Worm (Caenorhabditis elegans) whole organism, late embryonic: ENCODE results near the gene hpr-17.

ENCODE experiments used
- Y22D7AL.16 ChIP-seq: sonication (generic microtip); optimal IDR thresholded peaks from 2 replicates; lab custom pipeline; 2016; ENCODE audit warnings: missing genetic modification characterization, missing compliant biosample characterization
- ahr-1 ChIP-seq: sonication (generic microtip); optimal IDR thresholded peaks from 2 replicates; lab custom pipeline; 2016; ENCODE audit warnings: missing genetic modification characterization, missing compliant biosample characterization
- ceh-19 ChIP-seq: fragments of 200-800 bp; sonication (Bioruptor generic); optimal IDR thresholded peaks from 2 replicates; lab custom pipeline; 2018; ENCODE audit warnings: mild to moderate bottlenecking, missing genetic modification characterization, missing compliant biosample characterization
- ceh-2 ChIP-seq: sonication (generic microtip); optimal IDR thresholded peaks from 2 replicates; lab custom pipeline; 2016; ENCODE audit warnings: missing genotype, missing genetic modification characterization, missing compliant biosample characterization
- ceh-22 ChIP-seq: sonication (generic microtip); optimal IDR thresholded peaks from 2 replicates; lab custom pipeline; 2017; ENCODE audit warnings: missing biosample characterization, missing genetic modification characterization
- ceh-31 ChIP-seq: sonication (generic microtip); optimal IDR thresholded peaks from 2 replicates; lab custom pipeline; 2016; ENCODE audit warnings: missing genetic modification characterization, missing compliant biosample characterization
- ceh-48 ChIP-seq: sonication (generic microtip); optimal IDR thresholded peaks from 2 replicates; lab custom pipeline; 2016; ENCODE audit warnings: missing genetic modification characterization, inconsistent platforms, missing compliant biosample characterization
- ceh-6 ChIP-seq: fragments of 200-800 bp; sonication (Bioruptor generic); optimal IDR thresholded peaks from 2 replicates; lab custom pipeline; 2018; ENCODE audit warnings: mild to moderate bottlenecking, missing genetic modification characterization, missing compliant biosample characterization
- che-1 ChIP-seq: sonication (generic microtip); optimal IDR thresholded peaks from 2 replicates; lab custom pipeline; 2016; ENCODE audit warnings: mild to moderate bottlenecking, missing genetic modification characterization, missing compliant biosample characterization
- dmd-4 ChIP-seq: sonication (generic microtip); optimal IDR thresholded peaks from 2 replicates; lab custom pipeline; 2016; ENCODE audit warnings: borderline replicate concordance, missing genetic modification characterization, missing compliant biosample characterization
- elt-2 ChIP-seq: sonication (generic microtip); optimal IDR thresholded peaks from 2 replicates; lab custom pipeline; 2016; ENCODE audit warnings: missing genetic modification reagents, missing genetic modification characterization, missing compliant biosample characterization
- eyg-1 ChIP-seq: sonication (generic microtip); optimal IDR thresholded peaks from 2 replicates; lab custom pipeline; 2016; ENCODE audit warnings: missing genotype, missing genetic modification characterization, missing compliant biosample characterization
- fax-1 ChIP-seq: sonication (generic microtip); optimal IDR thresholded peaks from 2 replicates; lab custom pipeline; 2016; ENCODE audit warnings: missing genotype, missing genetic modification characterization, missing compliant biosample characterization
- fkh-6 ChIP-seq: sonication (generic microtip); optimal IDR thresholded peaks from 2 replicates; lab custom pipeline; 2016; ENCODE audit warnings: missing genetic modification characterization, missing compliant biosample characterization
- gmeb-2 ChIP-seq: sonication (generic microtip); optimal IDR thresholded peaks from 2 replicates; lab custom pipeline; 2016; ENCODE audit warnings: missing genetic modification characterization, inconsistent platforms, missing compliant biosample characterization
- hlh-15 ChIP-seq: sonication (generic microtip); optimal IDR thresholded peaks from 2 replicates; lab custom pipeline; 2016; ENCODE audit warnings: missing genetic modification characterization, missing compliant biosample characterization
- hlh-6 ChIP-seq: sonication (generic microtip); optimal IDR thresholded peaks from 2 replicates; lab custom pipeline; 2016; ENCODE audit warnings: missing genotype, missing genetic modification characterization, missing compliant biosample characterization
- hlh-8 ChIP-seq: sonication (generic microtip); optimal IDR thresholded peaks from 2 replicates; lab custom pipeline; 2016; ENCODE audit warnings: missing genotype, missing genetic modification characterization, missing compliant biosample characterization
- npax-4 ChIP-seq: sonication (generic microtip); optimal IDR thresholded peaks from 2 replicates; lab custom pipeline; 2016; ENCODE audit warnings: missing genetic modification characterization, missing compliant biosample characterization
- odd-2 ChIP-seq: sonication (generic microtip); optimal IDR thresholded peaks from 2 replicates; lab custom pipeline; 2017; ENCODE audit warnings: antibody characterized with exemption, mild to moderate bottlenecking, missing genetic modification characterization, missing compliant biosample characterization
- pax-1 ChIP-seq: fragments of 150-350 bp; optimal IDR thresholded peaks from 2 replicates; lab custom pipeline; 2014; ENCODE audit warnings: missing biosample characterization, missing genetic modification characterization
- pha-2 ChIP-seq: sonication (generic microtip); optimal IDR thresholded peaks from 2 replicates; lab custom pipeline; 2017; ENCODE audit warnings: mild to moderate bottlenecking, missing genetic modification characterization, missing compliant biosample characterization
- pqm-1 ChIP-seq: sonication (generic microtip); optimal IDR thresholded peaks from 2 replicates; lab custom pipeline; 2016; ENCODE audit warnings: missing genetic modification characterization, missing compliant biosample characterization
- pros-1 ChIP-seq: fragments of 150-350 bp; optimal IDR thresholded peaks from 2 replicates; lab custom pipeline; 2014; ENCODE audit warnings: missing biosample characterization, missing genetic modification reagents, missing genetic modification characterization
- ref-2 ChIP-seq: sonication (generic microtip); optimal IDR thresholded peaks from 2 replicates; lab custom pipeline; 2016; ENCODE audit warnings: missing genetic modification characterization, missing compliant biosample characterization
- sox-2 ChIP-seq: fragments of 200-800 bp; sonication (Bioruptor generic); IDR thresholded peaks from 2 replicates; pipeline ENCODE4 v1.3.6; 2022; ENCODE audit warnings: missing genetic modification reagents, missing genetic modification characterization, missing compliant biosample characterization
- sox-4 ChIP-seq: sonication (generic microtip); optimal IDR thresholded peaks from 2 replicates; lab custom pipeline; 2017; ENCODE audit warnings: mild to moderate bottlenecking, missing genetic modification characterization, inconsistent platforms, missing compliant biosample characterization
- tbx-2 ChIP-seq: sonication (generic microtip); optimal IDR thresholded peaks from 2 replicates; lab custom pipeline; 2016; ENCODE audit warnings: missing genetic modification characterization, missing compliant biosample characterization
- tbx-7 ChIP-seq: sonication (generic microtip); optimal IDR thresholded peaks from 2 replicates; lab custom pipeline; 2016; ENCODE audit warnings: missing genotype, missing genetic modification characterization, missing compliant biosample characterization
- ttx-3 ChIP-seq: sonication (generic microtip); optimal IDR thresholded peaks from 2 replicates; lab custom pipeline; 2016; ENCODE audit warnings: missing genetic modification reagents, missing genetic modification characterization, missing compliant biosample characterization
- unc-3 ChIP-seq, 2 experiments: fragments of 200-800 bp in 1 of 2; sonication (Bioruptor generic) in 1 of 2; sonication (generic microtip) in 1 of 2; conservative IDR thresholded peaks in 1 of 2; optimal IDR thresholded peaks in 1 of 2; 2 replicates each; pipeline versions ENCODE4 v1.3.6 to Lab custom; 2016 to 2022; ENCODE audit warnings: missing compliant biosample characterization in 2 of 2, missing genetic modification characterization in 2 of 2, missing genetic modification reagents in 1 of 2
- unc-86 ChIP-seq: sonication (generic microtip); optimal IDR thresholded peaks from 2 replicates; lab custom pipeline; 2016; ENCODE audit warnings: missing genetic modification characterization, missing compliant biosample characterization
- zip-5 ChIP-seq: sonication (generic microtip); optimal IDR thresholded peaks from 2 replicates; lab custom pipeline; 2016; ENCODE audit warnings: missing genetic modification characterization, missing compliant biosample characterization
- ztf-16 ChIP-seq: sonication (generic microtip); optimal IDR thresholded peaks from 2 replicates; lab custom pipeline; 2017; ENCODE audit warnings: missing genetic modification characterization, missing compliant biosample characterization

hpr-17 gene

DNA sequence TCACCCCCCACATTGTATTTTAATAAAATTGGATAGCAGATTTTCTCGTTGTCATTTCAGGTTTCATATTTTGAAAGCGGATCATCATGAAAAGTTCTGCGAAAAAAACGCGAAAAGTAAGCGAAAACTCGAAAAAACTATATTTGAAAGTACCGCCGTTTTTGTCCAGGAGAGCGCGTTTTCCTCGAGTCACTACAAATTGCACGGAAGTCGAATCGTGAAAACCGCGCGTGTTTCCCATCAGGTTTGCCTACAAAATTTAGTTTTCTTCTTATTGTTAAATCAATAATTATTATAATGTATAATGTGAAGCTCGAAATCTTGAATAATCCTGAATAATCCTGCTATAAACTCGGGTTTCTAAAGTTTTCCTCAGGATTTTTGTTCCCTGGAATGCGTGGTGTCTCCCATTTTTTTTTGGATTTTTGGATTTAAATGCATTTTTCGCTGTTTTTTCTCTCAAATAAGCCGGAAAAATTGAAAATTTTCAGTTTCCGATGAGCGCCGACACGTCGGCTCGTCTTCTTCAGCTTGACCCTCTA, 42.9 kb upstream of the hpr-17 start, which contains the start of gene btf-1 (continued):
- peak; percentile 23 for TF ChIP-seq ceh-19 (GFP tag; lab: Kevin White, UChicago)
- no peak for TF ChIP-seq ceh-22 (tag; lab: Kevin White, UChicago)
- TF ChIP-seq zip-5 (tag; lab: Kevin White, UChicago) = peak; percentile 93
- TF ChIP-seq fkh-6 (tag; lab: Kevin White, UChicago) = peak; percentile 10
- TF ChIP-seq unc-86 (tag; lab: Kevin White, UChicago) = peak; percentile 73
- no peak for TF ChIP-seq ceh-48 (tag; lab: Kevin White, UChicago)
- no peak for TF ChIP-seq gmeb-2 (tag; lab: Kevin White, UChicago)
- peak; percentile 85 for TF ChIP-seq tbx-2 (tag; lab: Kevin White, UChicago)
- TF ChIP-seq ttx-3 (tag; lab: Kevin White, UChicago) = peak; percentile 34
- no peak for TF ChIP-seq dmd-4 (tag; lab: Kevin White, UChicago)
- peak; percentile 82 for TF ChIP-seq ref-2 (tag; lab: Kevin White, UChicago)
- peak; percentile 86 for TF ChIP-seq fax-1 (tag; lab: Kevin White, UChicago)
- TF ChIP-seq ceh-2 (tag; lab: Kevin White, UChicago) = peak; percentile 73
- peak; percentile 81 for TF ChIP-seq elt-2 (tag; lab: Kevin White, UChicago)
- peak; percentile 80 for TF ChIP-seq ahr-1 (tag; lab: Kevin White, UChicago)
- TF ChIP-seq pax-1 (tag; lab: Kevin White, UChicago) = no peak
- TF ChIP-seq npax-4 = peak; percentile 38
- TF ChIP-seq pqm-1 (tag; lab: Kevin White, UChicago) = peak; percentile 78
- no peak for TF ChIP-seq Y22D7AL.16 (tag; lab: Kevin White, UChicago)
- TF ChIP-seq hlh-6 (tag; lab: Kevin White, UChicago) = no peak
- peak; percentile 42 for TF ChIP-seq hlh-15 (tag; lab: Kevin White, UChicago)
- TF ChIP-seq hlh-8 (tag; lab: Kevin White, UChicago) = peak; percentile 91
- no peak for TF ChIP-seq sox-4 (tag; lab: Kevin White, UChicago)
- peak; percentile 78 for TF ChIP-seq tbx-7

- TF ChIP-seq dmd-4 (tag; lab: Kevin White, UChicago) = no peak
- TF ChIP-seq pros-1 (tag; lab: Kevin White, UChicago) = no peak
- peak; percentile 40 for TF ChIP-seq tbx-2 (tag; lab: Kevin White, UChicago)
- TF ChIP-seq ceh-2 (tag; lab: Kevin White, UChicago) = no peak
- TF ChIP-seq ttx-3 (tag; lab: Kevin White, UChicago) = no peak
- TF ChIP-seq sox-2 (GFP tag; lab: Robert Waterston, UW) = no peak
- TF ChIP-seq ceh-31 (tag; lab: Kevin White, UChicago) = peak; percentile 35
- no peak for TF ChIP-seq hlh-8 (tag; lab: Kevin White, UChicago)
- TF ChIP-seq ztf-16 (tag; lab: Kevin White, UChicago) = no peak
- TF ChIP-seq pax-1 (tag; lab: Kevin White, UChicago) = no peak
- no peak for TF ChIP-seq odd-2 (tag; lab: Kevin White, UChicago)
- TF ChIP-seq ceh-6 (GFP tag; lab: Kevin White, UChicago) = no peak
Observed at ce11 chrII:13198845-13199244, 42.0 kb upstream of the hpr-17 start.

ce11 chrII:13196689-13197280, 39.9 kb upstream of the hpr-17 start:
- TF ChIP-seq elt-2 (tag; lab: Kevin White, UChicago) = no peak
- no peak for TF ChIP-seq pha-2 (tag; lab: Kevin White, UChicago)
- no peak for TF ChIP-seq hlh-6 (tag; lab: Kevin White, UChicago)
- no peak for TF ChIP-seq che-1 (tag; lab: Kevin White, UChicago)
- TF ChIP-seq unc-3 (GFP tag; conservative IDR thresholded peaks at IDR 0.05; lab: Robert Waterston, UW) = no peak
- no peak for TF ChIP-seq unc-3 (tag; optimal IDR thresholded peaks at IDR 0.05; lab: Kevin White, UChicago)
- TF ChIP-seq ceh-6 (GFP tag; lab: Kevin White, UChicago) = no peak
- no peak for TF ChIP-seq ceh-31 (tag; lab: Kevin White, UChicago)
- no peak for TF ChIP-seq dmd-4 (tag; lab: Kevin White, UChicago)
- no peak for TF ChIP-seq eyg-1 (tag; lab: Kevin White, UChicago)
- TF ChIP-seq, all 69 proteins: peak for 0
